Worm (Caenorhabditis elegans) whole organism, L1 larva: ENCODE measurements around the gene plpr-1.

ENCODE experiments used
- C04F5.9 ChIP-seq: sonication (generic microtip); optimal IDR thresholded peaks from 2 replicates; lab custom pipeline; 2016; ENCODE audit warnings: missing genetic modification characterization, missing compliant biosample characterization
- Y116A8C.19 ChIP-seq: sonication (generic microtip); optimal IDR thresholded peaks from 2 replicates; lab custom pipeline; 2016; ENCODE audit warnings: missing compliant biosample characterization, missing genetic modification characterization, borderline replicate concordance
- aha-1 ChIP-seq: fragments of 150-350 bp; optimal IDR thresholded peaks from 2 replicates; lab custom pipeline; 2014; ENCODE audit warnings: missing biosample characterization, missing genetic modification characterization
- ama-1 ChIP-seq: fragments of 150-350 bp; optimal IDR thresholded peaks from 2 replicates; lab custom pipeline; 2014
- blmp-1 ChIP-seq: fragments of 150-350 bp; optimal IDR thresholded peaks from 2 replicates; lab custom pipeline; 2014; ENCODE audit warnings: missing biosample characterization, missing genetic modification characterization
- ceh-8 ChIP-seq: fragments of 200-800 bp; sonication (Bioruptor generic); optimal IDR thresholded peaks from 2 replicates; lab custom pipeline; 2018; ENCODE audit warnings: mild to moderate bottlenecking, missing genetic modification characterization, moderate library complexity, missing compliant biosample characterization
- ceh-82 ChIP-seq, 3 experiments: fragments of 150-350 bp in 1 of 3; sonication (generic microtip) in 2 of 3; optimal IDR thresholded peaks; 2 replicates each; lab custom pipeline; 2014 to 2017; ENCODE audit warnings: missing biosample characterization in 3 of 3, missing genetic modification characterization in 3 of 3
- ceh-88 ChIP-seq: fragments of 200-800 bp; sonication (Bioruptor generic); IDR thresholded peaks from 2 replicates; pipeline ENCODE4 v1.3.6; 2022; ENCODE audit warnings: missing genetic modification characterization, missing compliant biosample characterization
- ceh-90 ChIP-seq: sonication (generic microtip); optimal IDR thresholded peaks from 2 replicates; lab custom pipeline; 2016; ENCODE audit warnings: missing genetic modification characterization, missing compliant biosample characterization
- dsc-1 ChIP-seq: sonication (generic microtip); optimal IDR thresholded peaks from 2 replicates; lab custom pipeline; 2016; ENCODE audit warnings: mild to moderate bottlenecking, missing genetic modification characterization, missing compliant biosample characterization
- efl-1 ChIP-seq, 4 experiments: fragments of 150-350 bp; optimal IDR thresholded peaks in 3 of 4; peaks in 1 of 4; 1 replicate in 1 of 4; 2 replicates in 3 of 4; lab custom pipeline; 2014; ENCODE audit warnings: missing biosample characterization in 2 of 4, missing genetic modification characterization in 2 of 4, missing genetic modification reagents in 2 of 4
- efl-3 ChIP-seq: fragments of 200-800 bp; sonication (Bioruptor generic); optimal IDR thresholded peaks from 2 replicates; lab custom pipeline; 2018; ENCODE audit warnings: mild to moderate bottlenecking, missing genetic modification characterization, missing compliant biosample characterization
- elt-3 ChIP-seq, 6 experiments: fragments of 150-350 bp in 1 of 6; sonication (generic microtip); optimal IDR thresholded peaks; 2 replicates each; lab custom pipeline; 2017 to 2018; ENCODE audit warnings: missing biosample characterization in 6 of 6, missing genetic modification characterization in 6 of 6, inconsistent platforms in 1 of 6
- fos-1 ChIP-seq: fragments of 150-350 bp; optimal IDR thresholded peaks from 2 replicates; lab custom pipeline; 2014; ENCODE audit warnings: missing biosample characterization, missing genetic modification characterization
- grh-1 ChIP-seq: fragments of 200-800 bp; sonication (Bioruptor generic); IDR thresholded peaks from 2 replicates; pipeline ENCODE4 v1.3.6; 2022; ENCODE audit warnings: missing genetic modification reagents, missing genetic modification characterization, missing compliant biosample characterization
- hpl-2 ChIP-seq: fragments of 150-350 bp; optimal IDR thresholded peaks from 2 replicates; lab custom pipeline; 2014; ENCODE audit warnings: missing biosample characterization, missing genetic modification reagents, missing genetic modification characterization
- jun-1 ChIP-seq: fragments of 150-350 bp; optimal IDR thresholded peaks from 2 replicates; lab custom pipeline; 2014; ENCODE audit warnings: missing biosample characterization, missing genetic modification reagents, missing genetic modification characterization
- lin-13 ChIP-seq: fragments of 150-350 bp; optimal IDR thresholded peaks from 2 replicates; lab custom pipeline; 2014; ENCODE audit warnings: missing biosample characterization, missing genetic modification reagents, missing genetic modification characterization
- lin-14 ChIP-seq: fragments of 200-800 bp; sonication (Bioruptor generic); optimal IDR thresholded peaks from 2 replicates; lab custom pipeline; 2018; ENCODE audit warnings: mild to moderate bottlenecking, missing genetic modification characterization, moderate library complexity, missing compliant biosample characterization
- lin-39 ChIP-seq: fragments of 150-350 bp; optimal IDR thresholded peaks from 2 replicates; lab custom pipeline; 2014; ENCODE audit warnings: missing biosample characterization, missing genetic modification reagents, missing genetic modification characterization
- lir-3 ChIP-seq: sonication (generic microtip); optimal IDR thresholded peaks from 2 replicates; lab custom pipeline; 2016; ENCODE audit warnings: mild to moderate bottlenecking, missing genetic modification characterization, moderate library complexity, missing compliant biosample characterization; ENCODE audit not compliant: poor library complexity
- lsy-2 ChIP-seq, 2 experiments: fragments of 150-350 bp; optimal IDR thresholded peaks; 2 replicates each; lab custom pipeline; 2014; ENCODE audit warnings: missing biosample characterization in 2 of 2, missing genetic modification characterization in 2 of 2
- mdl-1 ChIP-seq, 2 experiments: fragments of 150-350 bp; optimal IDR thresholded peaks; 2 replicates each; lab custom pipeline; 2014 to 2017; ENCODE audit warnings: missing biosample characterization in 2 of 2, missing genetic modification characterization in 2 of 2, inconsistent platforms in 1 of 2
- mep-1 ChIP-seq: fragments of 150-350 bp; optimal IDR thresholded peaks from 2 replicates; lab custom pipeline; 2014; ENCODE audit warnings: missing biosample characterization, missing genetic modification characterization
- nhr-12 ChIP-seq: sonication (generic microtip); optimal IDR thresholded peaks from 2 replicates; lab custom pipeline; 2017; ENCODE audit warnings: missing biosample characterization, missing genetic modification characterization
- nhr-20 ChIP-seq: sonication (generic microtip); optimal IDR thresholded peaks from 2 replicates; lab custom pipeline; 2016; ENCODE audit warnings: mild to moderate bottlenecking, missing genetic modification characterization, missing compliant biosample characterization
- nhr-237 ChIP-seq: fragments of 150-350 bp; optimal IDR thresholded peaks from 2 replicates; lab custom pipeline; 2014; ENCODE audit warnings: missing biosample characterization, missing genetic modification characterization
- nhr-47 ChIP-seq: sonication (generic microtip); optimal IDR thresholded peaks from 2 replicates; lab custom pipeline; 2016; ENCODE audit warnings: mild to moderate bottlenecking, missing genetic modification characterization, moderate library complexity, missing compliant biosample characterization
- nhr-71 ChIP-seq: sonication (generic microtip); optimal IDR thresholded peaks from 2 replicates; lab custom pipeline; 2016; ENCODE audit warnings: mild to moderate bottlenecking, missing genetic modification characterization, moderate library complexity, missing compliant biosample characterization
- nhr-90 ChIP-seq: sonication (generic microtip); optimal IDR thresholded peaks from 2 replicates; lab custom pipeline; 2016; ENCODE audit warnings: mild to moderate bottlenecking, missing genetic modification characterization, missing compliant biosample characterization; ENCODE audit not compliant: poor library complexity
- rnt-1 ChIP-seq: sonication (generic microtip); optimal IDR thresholded peaks from 2 replicates; lab custom pipeline; 2016; ENCODE audit warnings: mild to moderate bottlenecking, missing genetic modification characterization, moderate library complexity, missing compliant biosample characterization
- snpc-4 ChIP-seq: fragments of 150-350 bp; optimal IDR thresholded peaks from 2 replicates; lab custom pipeline; 2014; ENCODE audit warnings: missing biosample characterization, missing genetic modification characterization
- sox-4 ChIP-seq: sonication (generic microtip); optimal IDR thresholded peaks from 2 replicates; lab custom pipeline; 2016; ENCODE audit warnings: missing genetic modification characterization, missing compliant biosample characterization
- sptf-1 ChIP-seq: fragments of 150-350 bp; optimal IDR thresholded peaks from 2 replicates; lab custom pipeline; 2014; ENCODE audit warnings: missing biosample characterization, missing genetic modification characterization
- tbx-2 ChIP-seq: sonication (generic microtip); optimal IDR thresholded peaks from 2 replicates; lab custom pipeline; 2016; ENCODE audit warnings: missing genetic modification characterization, missing compliant biosample characterization
- tlp-1 ChIP-seq: fragments of 150-350 bp; optimal IDR thresholded peaks from 2 replicates; lab custom pipeline; 2014; ENCODE audit warnings: missing biosample characterization, missing genetic modification characterization
- unc-98 ChIP-seq: fragments of 200-800 bp; sonication (Bioruptor generic); IDR thresholded peaks from 2 replicates; pipeline ENCODE4 v1.3.6; 2022; ENCODE audit warnings: missing genetic modification characterization, missing compliant biosample characterization
- xbp-1 ChIP-seq: sonication (generic microtip); optimal IDR thresholded peaks from 2 replicates; lab custom pipeline; 2016; ENCODE audit warnings: missing genetic modification characterization, missing compliant biosample characterization
- zip-4 ChIP-seq: fragments of 200-800 bp; sonication (Bioruptor generic); optimal IDR thresholded peaks from 2 replicates; lab custom pipeline; 2018; ENCODE audit warnings: mild to moderate bottlenecking, missing genetic modification characterization, moderate library complexity, missing compliant biosample characterization

The plpr-1 gene

ce11 chrII:11241497-11241896 lies 19.4 kb downstream of the plpr-1 start:
- no peak for TF ChIP-seq xbp-1 (tag; lab: Kevin White, UChicago)
- TF ChIP-seq lin-14 (GFP tag; lab: Kevin White, UChicago): no peak
- no peak for TF ChIP-seq sptf-1 (tag; lab: Kevin White, UChicago)
- TF ChIP-seq ama-1 (lab: Kevin White, UChicago): no peak
- TF ChIP-seq unc-98 (GFP tag; lab: Robert Waterston, UW): no peak
- no peak for TF ChIP-seq mep-1 (tag; lab: Kevin White, UChicago)
- TF ChIP-seq nhr-90 (tag; lab: Kevin White, UChicago): no peak
- no peak for TF ChIP-seq lin-13 (GFP tag; lab: Kevin White, UChicago)

DNA sequence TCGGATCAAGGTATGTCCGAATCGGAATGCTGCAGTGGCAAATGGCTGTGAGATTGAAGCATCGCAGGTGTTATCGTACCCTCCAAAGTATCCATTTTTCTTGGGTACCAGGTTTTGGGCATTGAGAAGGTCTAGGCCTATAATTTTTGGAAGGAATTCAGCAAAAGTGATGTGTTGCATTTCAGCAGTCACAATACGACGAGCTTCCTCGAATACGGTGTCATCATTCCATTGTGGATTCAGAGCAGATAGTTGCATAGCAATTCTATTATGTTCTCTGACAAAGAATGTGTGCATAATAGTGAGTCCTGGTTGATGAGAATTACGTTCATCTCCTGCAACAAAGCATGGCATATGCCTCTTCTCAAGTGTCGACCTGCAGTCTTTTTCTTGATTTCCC lies 20.8 kb downstream of the plpr-1 start:
- TF ChIP-seq mdl-1 (tag; optimal IDR thresholded peaks at IDR 0.05; lab: Kevin White, UChicago): no peak
- TF ChIP-seq jun-1 (tag; lab: Kevin White, UChicago): no peak
- no peak for TF ChIP-seq ceh-90 (tag; lab: Kevin White, UChicago)
- TF ChIP-seq C04F5.9 (tag; lab: Kevin White, UChicago): no peak
- no peak for TF ChIP-seq ceh-8
- no peak for TF ChIP-seq lin-39 (tag; lab: Kevin White, UChicago)
- no peak for TF ChIP-seq elt-3 (tag; optimal IDR thresholded peaks at IDR 0.05; lab: Kevin White, UChicago)
- TF ChIP-seq ceh-88 (GFP tag; lab: Robert Waterston, UW): no peak
- TF ChIP-seq efl-3 (GFP tag; lab: Kevin White, UChicago): no peak
- TF ChIP-seq ceh-82 (tag; optimal IDR thresholded peaks at IDR 0.05; lab: Kevin White, UChicago): no peak
- no peak for TF ChIP-seq sox-4 (tag; lab: Kevin White, UChicago)
- no peak for TF ChIP-seq tbx-2 (tag; lab: Kevin White, UChicago)
- no peak for TF ChIP-seq hpl-2 (GFP tag; lab: Kevin White, UChicago)
- TF ChIP-seq dsc-1 (tag; lab: Kevin White, UChicago): no peak
- TF ChIP-seq fos-1: no peak
- no peak for TF ChIP-seq lir-3 (tag; lab: Kevin White, UChicago)
- no peak for TF ChIP-seq tlp-1 (tag; lab: Kevin White, UChicago)
- TF ChIP-seq, all 84 proteins: peak for 0

DNA sequence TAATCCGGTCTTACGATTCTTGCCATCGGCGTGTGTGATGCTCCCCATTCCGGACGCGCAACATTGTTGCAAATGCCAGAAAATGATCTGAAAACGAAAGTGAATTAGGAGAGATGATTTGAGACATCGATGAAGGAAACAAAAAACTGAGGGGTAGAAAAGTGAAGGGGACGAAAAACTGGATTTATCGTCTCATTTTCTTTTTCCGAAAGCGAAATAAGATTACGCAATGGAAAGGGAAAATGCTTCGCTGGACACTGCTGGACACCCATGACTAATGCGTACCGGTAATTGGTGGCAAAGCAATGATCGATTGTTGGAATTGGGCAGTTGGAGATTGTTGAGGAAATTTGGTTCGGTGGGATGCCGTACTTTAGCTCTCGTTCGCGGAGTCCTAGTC lies 24.4 kb downstream of the plpr-1 start:
- TF ChIP-seq tlp-1 (tag; lab: Kevin White, UChicago) (no peak), blmp-1 (peak; percentile 95)

- peak; percentile 16 for TF ChIP-seq blmp-1
- TF ChIP-seq dsc-1 (tag; lab: Kevin White, UChicago): no peak
Observed at ce11 chrII:11247414-11247813, 25.3 kb downstream of the plpr-1 start, which contains the start of gene T06D8.10. Gene T06D8.10 (minus strand): TSS chrII:11247514.

ce11 chrII:11255536-11255935 lies 33.4 kb downstream of the plpr-1 start, which contains the start of gene T05B9.2:
Gene T05B9.2 (plus strand): TSS chrII:11255836.
- no peak for TF ChIP-seq efl-3 (GFP tag; lab: Kevin White, UChicago)
- no peak for TF ChIP-seq zip-4 (GFP tag; lab: Kevin White, UChicago)
- no peak for TF ChIP-seq Y116A8C.19 (tag; lab: Kevin White, UChicago)
- no peak for TF ChIP-seq nhr-71 (tag; lab: Kevin White, UChicago)
- no peak for TF ChIP-seq ceh-90 (tag; lab: Kevin White, UChicago)
- TF ChIP-seq nhr-237 (tag; lab: Kevin White, UChicago): no peak
- no peak for TF ChIP-seq efl-1 (optimal IDR thresholded peaks at IDR 0.05; lab: Kevin White, UChicago)
- TF ChIP-seq efl-1 (GFP tag; optimal IDR thresholded peaks at IDR 0.05 in 1 of 2; lab: Kevin White, UChicago): no peak
- no peak for TF ChIP-seq lin-13 (GFP tag; lab: Kevin White, UChicago)

DNA sequence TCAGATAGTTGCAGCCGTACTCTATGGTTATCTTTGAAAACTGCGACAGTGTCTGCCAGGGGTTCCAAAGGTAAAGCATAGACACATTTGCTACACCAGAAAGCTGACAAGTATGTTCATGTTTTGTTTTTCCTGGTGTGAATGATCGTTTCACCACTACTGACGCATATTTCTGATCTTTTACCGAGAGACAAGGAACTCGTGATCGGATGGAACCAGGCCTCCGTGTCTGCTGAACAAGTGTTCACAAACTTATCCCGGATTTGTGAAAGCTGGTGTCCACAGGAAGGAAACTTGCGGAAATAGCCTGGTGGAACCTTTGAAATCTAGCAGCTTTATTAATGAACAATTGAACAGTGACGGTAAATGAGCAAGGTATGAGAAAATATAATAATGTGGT lies 37.7 kb downstream of the plpr-1 start:
- TF ChIP-seq lsy-2 (tag; optimal IDR thresholded peaks at IDR 0.05; lab: Kevin White, UChicago) (no peak), aha-1 (tag; lab: Kevin White, UChicago) (no peak), nhr-12 (tag; lab: Kevin White, UChicago) (no peak), fos-1 (no peak), snpc-4 (tag; lab: Kevin White, UChicago) (no peak), nhr-20 (tag; lab: Kevin White, UChicago) (no peak), rnt-1 (tag; lab: Kevin White, UChicago) (no peak), grh-1 (GFP tag; lab: Robert Waterston, UW) (no peak), nhr-47 (tag; lab: Kevin White, UChicago) (no peak), blmp-1 (no peak)
